In the genomic region with DNA sequence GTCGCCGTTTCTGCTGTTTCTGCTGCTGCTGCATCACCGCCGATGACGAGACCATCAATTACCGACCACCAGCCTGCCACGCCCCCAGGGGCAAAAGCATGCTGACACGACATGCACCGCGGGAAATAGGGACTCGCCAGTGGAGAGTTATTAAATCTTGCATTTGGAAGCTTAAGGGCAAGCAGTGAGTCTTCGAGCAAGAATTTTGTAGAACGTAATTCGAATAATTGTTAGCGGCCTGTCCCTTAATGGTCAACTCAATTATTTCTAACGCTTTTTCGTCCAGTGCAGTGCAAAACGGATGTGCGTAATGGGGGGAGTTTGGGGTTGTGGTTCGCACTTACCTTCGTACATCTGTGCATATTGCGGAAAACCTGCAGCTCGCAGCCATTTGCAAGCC, we compare ENCODE assay signal across 4 fruit fly cellular contexts.
TF ChIP-seq lines count a peak whose summit lies in the region.

No protein-coding gene starts in this region.

- no peak for TF ChIP-seq CTCF in whole organism, embryonic (GFP tag; optimal IDR thresholded peaks at IDR 0.05; lab: Kevin White, UChicago)

TF ChIP-seq in whole organism, embryonic, 481 proteins besides CTCF, POLR2A, EP300 and RAD21:
- TF ChIP-seq CG1603 (tag; optimal IDR thresholded peaks at IDR 0.05; lab: Kevin White, UChicago) (no peak), lbe (GFP tag; optimal IDR thresholded peaks at IDR 0.05; lab: Kevin White, UChicago) (peak; percentile 8), Med (GFP tag; lab: Kevin White, UChicago) (peak; percentile 29)

TF ChIP-seq in whole organism, prepupa, 60 proteins besides CTCF, POLR2A, EP300 and RAD21 (continues in another document):
- TF ChIP-seq spab (GFP tag; optimal IDR thresholded peaks at IDR 0.05; lab: Kevin White, UChicago) (peak; percentile 9), CG31627 (GFP tag; optimal IDR thresholded peaks at IDR 0.05; lab: Kevin White, UChicago) (peak; percentile 15), Hr4 (GFP tag; optimal IDR thresholded peaks at IDR 0.05; lab: Kevin White, UChicago) (peak; percentile 23), fkh (GFP tag; optimal IDR thresholded peaks at IDR 0.05; lab: Kevin White, UChicago) (no peak), fd85E (GFP tag; optimal IDR thresholded peaks at IDR 0.05; lab: Kevin White, UChicago) (no peak), CG15336 (GFP tag; IDR thresholded peaks at IDR 0.05; lab: Robert Waterston, UW) (peak; percentile 21; the same call in 1 of the 2 replicates), Gug (GFP tag; IDR thresholded peaks at IDR 0.05; lab: Robert Waterston, UW) (peak; percentile 15; the same call in 1 of the 2 replicates), topi (GFP tag; optimal IDR thresholded peaks at IDR 0.05; lab: Kevin White, UChicago) (peak; percentile 41), CG8632 (GFP tag; optimal IDR thresholded peaks at IDR 0.05; lab: Kevin White, UChicago) (no peak), acj6 (GFP tag; optimal IDR thresholded peaks at IDR 0.05; lab: Kevin White, UChicago) (no peak), CG3032 (tag; optimal IDR thresholded peaks at IDR 0.05; lab: Kevin White, UChicago) (peak; percentile 18), CG3919 (GFP tag; optimal IDR thresholded peaks at IDR 0.05; lab: Kevin White, UChicago) (peak; percentile 68), CG16779 (tag; optimal IDR thresholded peaks at IDR 0.05; lab: Kevin White, UChicago) (no peak), CG8119 (GFP tag; IDR thresholded peaks at IDR 0.05; lab: Robert Waterston, UW) (peak; percentile 41; the same call in 1 of the 3 replicates), salr (GFP tag; optimal IDR thresholded peaks at IDR 0.05; lab: Kevin White, UChicago) (no peak), CG34406 (GFP tag; optimal IDR thresholded peaks at IDR 0.05; lab: Kevin White, UChicago) (peak; percentile 1), Met (GFP tag; optimal IDR thresholded peaks at IDR 0.05; lab: Kevin White, UChicago) (peak; percentile 31), ss (GFP tag; optimal IDR thresholded peaks at IDR 0.05; lab: Kevin White, UChicago) (peak; percentile 28 to 35), Ets96B (tag; optimal IDR thresholded peaks at IDR 0.05; lab: Kevin White, UChicago) (no peak), CG6808 (GFP tag; optimal IDR thresholded peaks at IDR 0.05; lab: Kevin White, UChicago) (peak; percentile 34), CG10669 (GFP tag; optimal IDR thresholded peaks at IDR 0.05; lab: Kevin White, UChicago) (peak; percentile 27), svp (GFP tag; lab: Kevin White, UChicago) (peak; percentile 56), CG11902 (GFP tag; optimal IDR thresholded peaks at IDR 0.05; lab: Kevin White, UChicago) (no peak), eg (GFP tag; IDR thresholded peaks at IDR 0.05; lab: Robert Waterston, UW) (no peak), CG6854 (GFP tag; optimal IDR thresholded peaks at IDR 0.05; lab: Kevin White, UChicago) (peak; percentile 11), CG1621 (tag; optimal IDR thresholded peaks at IDR 0.05; lab: Kevin White, UChicago) (no peak), Smox (GFP tag; optimal IDR thresholded peaks at IDR 0.05; lab: Kevin White, UChicago) (no peak), vri (GFP tag; optimal IDR thresholded peaks at IDR 0.05; lab: Kevin White, UChicago) (no peak)

TF ChIP-seq in whole organism, pupa, 21 proteins besides CTCF, POLR2A, EP300 and RAD21:
- no peak for TF ChIP-seq EcR (GFP tag; optimal IDR thresholded peaks at IDR 0.05; lab: Kevin White, UChicago)
- TF ChIP-seq Ets98B (GFP tag; IDR thresholded peaks at IDR 0.05; lab: Robert Waterston, UW), result peak; percentile 22; the same call in 1 of the 2 replicates
- no peak for TF ChIP-seq CG10348 (GFP tag; IDR thresholded peaks at IDR 0.05; lab: Robert Waterston, UW)
- no peak for TF ChIP-seq rn (GFP tag; IDR thresholded peaks at IDR 0.05; lab: Robert Waterston, UW)
- no peak for TF ChIP-seq gl (tag; optimal IDR thresholded peaks at IDR 0.05; lab: Kevin White, UChicago)
- peak; percentile 23 for TF ChIP-seq CG14655 (GFP tag; optimal IDR thresholded peaks at IDR 0.05; lab: Kevin White, UChicago)
- 0 out of 3 replicates have a peak, but pooled peaks have one; percentile 11 for TF ChIP-seq CG4496 (GFP tag; IDR thresholded peaks at IDR 0.05; lab: Robert Waterston, UW)
- no peak for TF ChIP-seq Snoo (tag; optimal IDR thresholded peaks at IDR 0.05; lab: Kevin White, UChicago)
- TF ChIP-seq CG8301 (tag; optimal IDR thresholded peaks at IDR 0.05; lab: Kevin White, UChicago), result no peak
- peak; percentile 49 for TF ChIP-seq CG8159 (tag; optimal IDR thresholded peaks at IDR 0.05; lab: Kevin White, UChicago)
- TF ChIP-seq CG12605 (GFP tag; IDR thresholded peaks at IDR 0.05; lab: Robert Waterston, UW), result no peak
- peak; percentile 57 for TF ChIP-seq CG17806 (tag; optimal IDR thresholded peaks at IDR 0.05; lab: Kevin White, UChicago)
- TF ChIP-seq CG34367 (tag; optimal IDR thresholded peaks at IDR 0.05; lab: Kevin White, UChicago), result no peak
- peak; percentile 39 for TF ChIP-seq Pif1A (GFP tag; optimal IDR thresholded peaks at IDR 0.05; lab: Kevin White, UChicago)
- no peak for TF ChIP-seq D1 (tag; optimal IDR thresholded peaks at IDR 0.05; lab: Kevin White, UChicago)
- peak; percentile 32; the same call in 2 of the 3 replicates for TF ChIP-seq fd96Ca (GFP tag; IDR thresholded peaks at IDR 0.05; lab: Robert Waterston, UW)
- TF ChIP-seq CG13204 (GFP tag; optimal IDR thresholded peaks at IDR 0.05; lab: Kevin White, UChicago), result no peak
- no peak for TF ChIP-seq CG15710 (tag; optimal IDR thresholded peaks at IDR 0.05; lab: Kevin White, UChicago)
- TF ChIP-seq CG32121 (GFP tag; IDR thresholded peaks at IDR 0.05; lab: Robert Waterston, UW), result no peak
- no peak for TF ChIP-seq CG9948 (tag; optimal IDR thresholded peaks at IDR 0.05; lab: Kevin White, UChicago)
- TF ChIP-seq Pif1B (GFP tag; optimal IDR thresholded peaks at IDR 0.05; lab: Kevin White, UChicago), result peak; percentile 3
TF ChIP-seq in whole organism, pupa: peak in this region for 8.

TF ChIP-seq in whole organism, wandering third instar larva, 38 proteins besides CTCF, POLR2A, EP300 and RAD21:
- TF ChIP-seq Sp1 (GFP tag; optimal IDR thresholded peaks at IDR 0.05; lab: Kevin White, UChicago) (peak; percentile 46), Myc (optimal IDR thresholded peaks at IDR 0.05; lab: Kevin White, UChicago) (no peak), h (GFP tag; optimal IDR thresholded peaks at IDR 0.05; lab: Kevin White, UChicago) (peak; percentile 61), fru (GFP tag; optimal IDR thresholded peaks at IDR 0.05; lab: Kevin White, UChicago) (peak; percentile 76), woc (GFP tag; optimal IDR thresholded peaks at IDR 0.05; lab: Kevin White, UChicago) (peak; percentile 3), Hr78 (GFP tag; optimal IDR thresholded peaks at IDR 0.05; lab: Kevin White, UChicago) (no peak), ey (GFP tag; optimal IDR thresholded peaks at IDR 0.05; lab: Kevin White, UChicago) (peak; percentile 52), sage (GFP tag; optimal IDR thresholded peaks at IDR 0.05; lab: Kevin White, UChicago) (no peak), dsf (GFP tag; optimal IDR thresholded peaks at IDR 0.05; lab: Kevin White, UChicago; ENCODE audit: borderline replicate concordance) (no peak), HLH106 (tag; optimal IDR thresholded peaks at IDR 0.05; lab: Kevin White, UChicago) (peak; percentile 42), Mio (GFP tag; optimal IDR thresholded peaks at IDR 0.05; lab: Kevin White, UChicago) (no peak), OdsH (GFP tag; optimal IDR thresholded peaks at IDR 0.05; lab: Kevin White, UChicago) (peak; percentile 26), dl (GFP tag; optimal IDR thresholded peaks at IDR 0.05; lab: Kevin White, UChicago; ENCODE audit: insufficient read depth in 1 of 2, partially characterized antibody in 2 of 2) (no peak), foxo (GFP tag; optimal IDR thresholded peaks at IDR 0.05; lab: Kevin White, UChicago) (peak in 1 of 2 experiments; percentile 62), dmrt93B (GFP tag; optimal IDR thresholded peaks at IDR 0.05; lab: Kevin White, UChicago) (peak; percentile 34), Dif (GFP tag; optimal IDR thresholded peaks at IDR 0.05; lab: Kevin White, UChicago; ENCODE audit: partially characterized antibody) (no peak), br (GFP tag; optimal IDR thresholded peaks at IDR 0.05; lab: Kevin White, UChicago) (peak; percentile 43)

Comparison
In these comparisons a context has a peak if more than half of its experiments do, and no peak if none do; other contexts are left out.
1. Of the 7 proteins assayed by ChIP-seq in both whole organism, embryonic and whole organism, prepupa: peak only in whole organism, embryonic: none; only in whole organism, prepupa: CG6854, Gug and Hr39; in both: none; in neither: 4.